Worm (Caenorhabditis elegans): ENCODE results near the gene pqn-94.
"Not testable (repeated sequence)": the region's sequence is repeated elsewhere in the genome, so short reads cannot be mapped to it uniquely, and the experiment has no call there.

pqn-94 gene

DNA sequence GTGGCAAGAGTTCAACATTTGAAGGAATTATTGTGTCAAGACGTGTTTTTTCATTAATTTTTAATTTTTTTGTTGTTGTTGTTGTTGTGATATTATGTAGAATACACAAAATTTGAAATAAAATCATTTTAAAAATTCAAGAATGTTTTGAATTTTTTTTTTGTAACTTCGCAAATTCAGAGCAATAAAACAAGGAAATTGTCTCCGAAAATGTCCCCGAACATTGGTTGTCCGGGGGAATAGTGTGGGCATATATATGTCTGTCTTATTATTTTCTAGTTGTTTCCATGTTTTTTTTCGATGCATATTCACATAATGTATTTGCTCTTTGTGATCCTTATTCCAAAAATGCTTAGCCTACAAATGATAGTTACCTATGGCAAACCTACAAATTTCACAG is 31.9 kb upstream of the pqn-94 start, which contains the start of gene clec-262:
clec-262 (plus strand) TSS at position 301 of the 400 bp plus-strand sequence.
- TF ChIP-seq him-1 (tag; optimal IDR thresholded peaks at IDR 0.05) (no peak), ztf-22 (GFP tag; optimal IDR thresholded peaks at IDR 0.05) (no peak), dpl-1 (GFP tag; optimal IDR thresholded peaks at IDR 0.05) (no peak)

DNA sequence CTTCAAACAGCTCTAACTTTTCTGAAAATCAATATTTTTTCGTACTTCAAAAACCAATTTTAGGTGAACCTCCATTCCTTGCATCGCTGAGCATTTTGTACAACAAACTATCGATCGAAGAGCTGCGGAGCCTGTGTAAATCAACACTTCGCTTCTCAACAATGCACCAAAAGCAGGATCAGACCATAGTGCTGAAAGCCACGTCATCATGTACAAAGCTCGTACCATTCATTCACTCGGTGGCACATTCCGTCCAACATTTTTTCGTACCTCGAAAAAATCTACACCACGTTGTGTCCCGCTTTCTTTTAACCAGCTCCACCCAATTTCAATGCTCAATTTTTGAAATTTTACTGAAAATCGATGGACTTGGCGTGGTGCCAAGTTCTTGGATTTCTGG is 30.9 kb upstream of the pqn-94 start, which contains the start of gene ZC15.10:
ZC15.10 (plus strand) TSS at position 162 of the 400 bp plus-strand sequence.
- TF ChIP-seq pbrm-1 (GFP tag; IDR thresholded peaks at IDR 0.05) (no peak), mel-28 (tag; optimal IDR thresholded peaks at IDR 0.05; ENCODE audit: borderline replicate concordance) (no peak), hsf-1 (GFP tag; IDR thresholded peaks at IDR 0.05) (no peak), aptf-3 (GFP tag; IDR thresholded peaks at IDR 0.05) (no peak), lag-1 (GFP tag; IDR thresholded peaks at IDR 0.05) (no peak)

DNA sequence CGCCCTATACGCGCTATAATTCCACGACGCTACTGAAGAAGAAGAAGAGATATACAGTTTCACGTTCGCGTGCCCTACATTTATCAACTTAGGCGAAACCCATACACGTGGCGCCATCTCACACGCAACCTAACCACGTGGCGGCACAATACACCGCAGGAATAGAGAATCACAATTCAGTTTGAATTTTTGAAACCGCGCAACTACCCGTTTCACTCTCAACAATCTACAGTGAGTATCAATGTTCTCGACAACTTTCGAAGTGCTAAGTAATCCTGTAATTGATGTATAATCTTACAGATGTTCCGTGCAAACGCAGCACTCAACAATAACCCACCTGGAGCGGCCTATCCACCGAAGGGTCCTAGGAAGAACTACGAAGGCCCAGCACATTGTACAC is 26.1 kb upstream of the pqn-94 start, which contains the start of gene ZC15.1:
ZC15.1 (plus strand) TSS at position 301 of the 400 bp plus-strand sequence.
- no peak for TF ChIP-seq lin-54 (GFP tag; optimal IDR thresholded peaks at IDR 0.05)
- no peak for TF ChIP-seq F49E8.2 (tag; optimal IDR thresholded peaks at IDR 0.05; ENCODE audit: insufficient read depth)
- no peak for TF ChIP-seq mes-4 (tag; optimal IDR thresholded peaks at IDR 0.05)
- no peak for TF ChIP-seq nfya-1 (tag; optimal IDR thresholded peaks at IDR 0.05; ENCODE audit: borderline replicate concordance, insufficient read depth)
- no peak for TF ChIP-seq B0019.2 (GFP tag; conservative IDR thresholded peaks at IDR 0.05)
- TF ChIP-seq T26A5.8 (tag; optimal IDR thresholded peaks at IDR 0.05): no peak
- no peak for TF ChIP-seq tlf-1 (GFP tag; optimal IDR thresholded peaks at IDR 0.05)
- no peak for TF ChIP-seq ekl-4 (GFP tag; IDR thresholded peaks at IDR 0.05)
- no peak for TF ChIP-seq egl-18 (GFP tag; IDR thresholded peaks at IDR 0.05)
- TF ChIP-seq ztf-28 (GFP tag; IDR thresholded peaks at IDR 0.05): no peak
- no peak for TF ChIP-seq ceh-91 (GFP tag; IDR thresholded peaks at IDR 0.05)
- no peak for TF ChIP-seq cebp-2 (GFP tag; IDR thresholded peaks at IDR 0.05)
- TF ChIP-seq ztf-18 (tag; optimal IDR thresholded peaks at IDR 0.05): no peak
- no peak for TF ChIP-seq snpc-4 (GFP tag; optimal IDR thresholded peaks at IDR 0.05)
- TF ChIP-seq snpc-4 (tag; optimal IDR thresholded peaks at IDR 0.05): no peak
- TF ChIP-seq lsy-27 (tag; optimal IDR thresholded peaks at IDR 0.05; ENCODE audit: borderline replicate concordance, insufficient read depth): no peak

DNA sequence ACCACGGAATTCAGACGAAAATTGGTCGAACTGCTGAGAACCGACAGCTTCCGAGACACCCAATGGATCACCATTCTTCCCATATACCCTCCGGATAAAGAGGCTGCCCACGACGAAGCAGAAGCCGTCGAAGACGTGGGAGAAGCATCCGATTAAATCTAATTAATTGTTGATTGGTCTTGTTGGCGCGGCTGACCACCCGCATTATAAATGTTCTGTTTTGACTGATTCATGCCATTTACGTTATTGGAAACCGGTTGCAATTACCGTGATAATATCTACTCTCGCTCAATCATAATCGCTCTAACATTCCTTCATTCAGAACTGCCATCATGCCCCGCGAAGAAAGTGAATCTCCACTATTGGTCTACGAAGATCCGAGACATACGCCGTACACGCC is 23.6 kb upstream of the pqn-94 start, which contains the start of gene ZC15.3:
ZC15.3 (plus strand) TSS at position 301 of the 400 bp plus-strand sequence.
- TF ChIP-seq ztf-25 (GFP tag; IDR thresholded peaks at IDR 0.05); hlh-26 (GFP tag; conservative IDR thresholded peaks at IDR 0.05); snpc-3.4 (tag; optimal IDR thresholded peaks at IDR 0.05): not testable (repeated sequence)

DNA sequence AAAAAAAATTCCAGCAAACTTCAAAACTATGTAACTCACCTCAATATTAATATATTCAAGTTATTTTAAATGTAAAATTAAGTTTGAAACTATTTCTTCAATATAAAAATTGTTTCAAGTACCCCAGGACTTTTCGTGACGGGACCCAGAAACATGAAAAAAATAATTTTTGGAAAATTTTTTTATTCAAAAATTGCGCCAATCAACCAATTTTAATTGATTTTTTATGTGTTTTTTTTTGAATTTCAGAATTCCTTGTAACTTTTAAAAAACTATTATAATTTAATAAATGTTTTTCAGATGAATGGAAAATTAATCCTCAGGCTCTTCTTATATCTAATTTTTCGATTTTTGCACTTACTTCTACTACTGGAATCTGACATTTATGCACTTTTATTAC is 18.0 kb upstream of the pqn-94 start, which contains the start of gene ZC15.5:
ZC15.5 (plus strand) TSS at position 301 of the 400 bp plus-strand sequence.
- no peak for TF ChIP-seq Y67H2A.10 (GFP tag; conservative IDR thresholded peaks at IDR 0.05)
- no peak for TF ChIP-seq sdz-38 (tag; optimal IDR thresholded peaks at IDR 0.05)

DNA sequence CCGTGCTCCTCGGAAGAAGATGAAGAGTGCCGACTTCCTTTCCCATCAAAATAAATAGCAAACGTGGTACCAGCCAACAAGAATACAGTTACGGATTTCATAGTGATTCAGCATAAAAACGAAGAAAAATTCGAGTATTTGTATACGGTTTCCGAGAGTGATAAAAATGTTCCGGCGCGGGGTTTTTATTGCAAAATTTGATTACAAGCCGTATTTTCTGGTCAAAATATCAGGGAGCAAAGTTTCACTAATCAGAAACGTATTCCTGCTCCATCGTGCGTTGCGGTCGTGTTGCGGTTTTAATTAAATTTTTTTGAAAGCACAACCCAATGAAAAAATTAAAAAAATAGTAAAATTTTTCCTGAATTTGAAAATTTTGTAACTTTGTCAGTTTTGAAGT is 14.7 kb upstream of the pqn-94 start, which contains the start of gene clec-261:
clec-261 (minus strand) TSS at position 101 of the 400 bp plus-strand sequence.
- TF ChIP-seq Y53F4B.3 (GFP tag; IDR thresholded peaks at IDR 0.05) (no peak), egl-44 (GFP tag; IDR thresholded peaks at IDR 0.05) (no peak), snpc-1.3 (tag; optimal IDR thresholded peaks at IDR 0.05; ENCODE audit: insufficient read depth) (no peak), ztf-3 (GFP tag; optimal IDR thresholded peaks at IDR 0.05) (no peak), C17E4.6 (GFP tag; IDR thresholded peaks at IDR 0.05) (no peak), bed-2 (GFP tag; IDR thresholded peaks at IDR 0.05) (no peak), F37B4.10 (GFP tag; IDR thresholded peaks at IDR 0.05) (no peak), dox-1 (GFP tag; IDR thresholded peaks at IDR 0.05) (no peak), F57C9.4 (tag; optimal IDR thresholded peaks at IDR 0.05) (no peak), lag-1 (GFP tag; IDR thresholded peaks at IDR 0.05) (no peak)

All from whole organism, young adult.